Fruit fly (Drosophila melanogaster): ENCODE results near the gene zen2.

Gene zen2

DNA sequence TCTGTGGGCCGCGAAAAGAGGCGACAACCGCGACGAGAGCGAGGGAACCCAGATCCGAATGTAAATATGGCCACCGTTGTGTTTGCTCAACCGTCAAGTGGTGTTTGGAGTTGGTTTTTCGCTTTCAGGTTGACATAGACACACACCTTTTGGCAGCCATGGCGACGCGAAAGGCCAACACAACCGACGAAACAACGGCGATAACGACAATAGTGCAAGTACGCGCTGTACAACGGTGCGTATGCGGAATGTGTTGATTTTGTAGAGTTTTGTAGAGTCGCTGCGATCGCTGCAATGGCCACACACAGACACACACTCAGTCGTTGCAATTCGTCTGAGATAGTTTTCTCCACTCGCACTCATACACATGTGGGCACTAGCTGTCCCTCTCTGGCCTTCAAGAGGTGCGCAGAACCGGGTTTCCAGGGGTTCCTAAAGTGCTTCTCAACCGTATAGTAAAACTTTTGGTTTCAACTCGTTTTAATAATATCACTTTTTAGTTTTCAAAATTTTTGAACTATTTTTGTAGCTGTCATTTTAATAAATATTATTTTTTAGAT is 2.5 kb downstream of the zen2 start:
- TF ChIP-seq Vsx2 (GFP tag; optimal IDR thresholded peaks at IDR 0.05; ENCODE audit: partially characterized antibody), result no peak
- no peak for TF ChIP-seq foxo (GFP tag; optimal IDR thresholded peaks at IDR 0.05)
- TF ChIP-seq psq (GFP tag; optimal IDR thresholded peaks at IDR 0.05), result no peak
- TF ChIP-seq CG9705 (GFP tag; optimal IDR thresholded peaks at IDR 0.05), result no peak
- no peak for TF ChIP-seq pan (optimal IDR thresholded peaks at IDR 0.05)
- TF ChIP-seq Dfd (GFP tag; optimal IDR thresholded peaks at IDR 0.05), result no peak

DNA sequence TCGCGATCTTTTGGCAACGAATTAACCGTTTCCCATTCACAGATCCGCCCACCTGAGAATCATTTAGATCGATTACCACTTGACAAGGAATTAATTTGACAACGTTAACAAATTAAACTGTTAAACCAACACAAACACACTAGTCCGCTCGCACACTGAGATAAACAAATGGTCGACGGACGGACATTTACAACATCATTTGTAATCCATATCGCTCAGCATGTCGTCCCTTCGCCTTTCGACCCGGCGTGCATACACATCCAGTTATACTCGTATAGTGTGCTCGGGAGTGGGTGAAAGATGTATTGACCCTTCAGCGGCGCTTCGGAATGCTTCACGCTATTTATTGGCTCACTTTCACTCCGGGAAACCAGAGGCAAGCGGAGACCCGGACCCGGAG is 8.2 kb downstream of the zen2 start:
- TF ChIP-seq GATAd (GFP tag; optimal IDR thresholded peaks at IDR 0.05) (no peak), psq (GFP tag; optimal IDR thresholded peaks at IDR 0.05) (no peak), Dfd (GFP tag; optimal IDR thresholded peaks at IDR 0.05) (no peak), Abd-B (GFP tag; optimal IDR thresholded peaks at IDR 0.05) (no peak), Rel (GFP tag; optimal IDR thresholded peaks at IDR 0.05) (no peak), Rel (tag; optimal IDR thresholded peaks at IDR 0.05) (no peak), CG9705 (GFP tag; optimal IDR thresholded peaks at IDR 0.05) (no peak), lola (GFP tag; optimal IDR thresholded peaks at IDR 0.05) (no peak), CG32264 (GFP tag; optimal IDR thresholded peaks at IDR 0.05) (no peak), Hnf4 (GFP tag; optimal IDR thresholded peaks at IDR 0.05) (no peak), N (GFP tag; optimal IDR thresholded peaks at IDR 0.05) (no peak), ey (GFP tag; optimal IDR thresholded peaks at IDR 0.05) (no peak), brk (GFP tag; optimal IDR thresholded peaks at IDR 0.05) (no peak)

DNA sequence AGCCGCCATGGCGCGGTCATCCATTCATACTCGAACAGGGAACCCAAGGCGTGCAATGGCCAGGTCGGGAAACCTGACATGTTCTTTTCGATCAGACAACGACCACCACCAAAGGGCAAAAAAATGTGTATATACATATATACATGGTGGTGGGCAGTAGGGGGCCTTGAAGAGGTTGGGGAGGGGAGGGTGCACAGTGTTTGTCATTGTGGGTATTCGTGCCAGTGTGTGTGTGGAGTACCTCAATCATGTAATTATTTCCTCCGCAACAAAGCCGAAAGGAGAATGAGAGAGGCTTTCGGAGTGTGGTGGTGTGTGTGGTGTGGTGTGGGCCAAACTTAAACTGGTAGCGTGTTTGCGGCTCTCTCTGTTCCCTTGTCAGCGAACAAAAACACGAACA is 17.8 kb downstream of the zen2 start:
- TF ChIP-seq dl (GFP tag; optimal IDR thresholded peaks at IDR 0.05; ENCODE audit: insufficient read depth in 1 of 2, partially characterized antibody in 2 of 2), result no peak
- TF ChIP-seq fru (GFP tag; optimal IDR thresholded peaks at IDR 0.05), result no peak
- no peak for TF ChIP-seq CrebA (GFP tag; optimal IDR thresholded peaks at IDR 0.05; ENCODE audit: borderline replicate concordance)
- TF ChIP-seq Hr78 (GFP tag; optimal IDR thresholded peaks at IDR 0.05), result no peak
- no peak for TF ChIP-seq woc (GFP tag; optimal IDR thresholded peaks at IDR 0.05)
- no peak for TF ChIP-seq pan (optimal IDR thresholded peaks at IDR 0.05)
- no peak for TF ChIP-seq Rel (GFP tag; optimal IDR thresholded peaks at IDR 0.05)
- TF ChIP-seq Rel (tag; optimal IDR thresholded peaks at IDR 0.05), result no peak
- no peak for TF ChIP-seq h (GFP tag; optimal IDR thresholded peaks at IDR 0.05)
- TF ChIP-seq usp (GFP tag; optimal IDR thresholded peaks at IDR 0.05), result no peak
- TF ChIP-seq dmrt93B (GFP tag; optimal IDR thresholded peaks at IDR 0.05), result no peak
- no peak for TF ChIP-seq brk (GFP tag; optimal IDR thresholded peaks at IDR 0.05)
- no peak for TF ChIP-seq foxo (GFP tag; optimal IDR thresholded peaks at IDR 0.05)
- no peak for TF ChIP-seq Sp1 (GFP tag; optimal IDR thresholded peaks at IDR 0.05)
- TF ChIP-seq OdsH (GFP tag; optimal IDR thresholded peaks at IDR 0.05), result no peak
- no peak for TF ChIP-seq Dfd (GFP tag; optimal IDR thresholded peaks at IDR 0.05)
- no peak for TF ChIP-seq Hnf4 (GFP tag; optimal IDR thresholded peaks at IDR 0.05)
- no peak for TF ChIP-seq sv (GFP tag; optimal IDR thresholded peaks at IDR 0.05)
- no peak for TF ChIP-seq CG32264 (GFP tag; optimal IDR thresholded peaks at IDR 0.05)
- no peak for TF ChIP-seq jim (GFP tag; optimal IDR thresholded peaks at IDR 0.05)

DNA sequence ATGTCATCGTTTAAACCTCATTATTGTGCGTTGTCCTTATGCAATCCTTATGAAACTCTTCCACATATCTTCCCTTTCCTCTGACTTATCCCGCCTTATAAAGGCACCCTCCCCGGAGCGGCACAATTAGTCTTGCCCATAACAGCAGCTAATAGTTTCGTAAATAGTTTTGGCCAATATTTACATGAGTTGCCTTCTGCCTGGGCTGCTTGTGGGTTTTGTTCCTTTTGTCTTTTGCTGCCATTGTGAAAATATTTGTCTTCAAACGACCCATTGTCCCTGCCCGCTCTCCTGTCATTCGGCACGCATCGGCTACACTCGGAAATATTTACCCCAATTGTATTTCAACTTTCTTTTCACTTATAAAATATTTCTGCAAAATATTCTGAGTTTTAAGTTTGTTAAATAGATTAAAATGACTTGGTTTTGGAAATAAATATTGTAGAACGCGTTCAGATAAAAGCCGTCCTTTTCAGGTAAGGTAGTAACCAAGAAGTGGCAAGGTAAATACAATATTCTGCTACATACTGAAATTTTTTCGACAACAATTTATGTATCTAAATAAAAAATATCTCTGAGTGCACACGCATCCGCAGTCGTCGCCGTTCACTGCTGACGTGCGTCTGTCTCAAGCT is 20.3 kb downstream of the zen2 start:
- TF ChIP-seq Jra (GFP tag; optimal IDR thresholded peaks at IDR 0.05), result no peak
- no peak for TF ChIP-seq N (GFP tag; optimal IDR thresholded peaks at IDR 0.05)
- no peak for TF ChIP-seq CrebA (GFP tag; optimal IDR thresholded peaks at IDR 0.05; ENCODE audit: borderline replicate concordance)

DNA sequence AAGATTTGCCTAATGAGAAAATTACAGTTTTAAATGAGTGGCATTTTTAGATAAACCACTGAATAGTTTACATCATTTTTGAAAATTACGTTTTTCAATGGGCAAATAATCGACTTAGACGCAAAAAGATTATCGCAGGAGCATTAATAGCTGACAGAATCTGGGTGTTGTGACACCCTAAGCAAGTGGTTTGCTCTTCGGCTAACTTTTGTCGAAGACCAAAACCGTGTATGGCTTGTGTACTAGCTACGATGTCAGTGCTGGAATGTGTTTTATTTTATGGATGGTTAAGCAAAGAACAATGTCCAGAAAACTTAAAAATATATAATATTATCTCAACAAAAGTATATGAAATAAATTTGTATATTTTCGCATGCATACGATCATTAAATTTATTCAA is 35.1 kb downstream of the zen2 start:
- no peak for TF ChIP-seq pan (optimal IDR thresholded peaks at IDR 0.05)
- TF ChIP-seq dl (GFP tag; optimal IDR thresholded peaks at IDR 0.05; ENCODE audit: insufficient read depth in 1 of 2, partially characterized antibody in 2 of 2), result peak in 1 of 2 experiments; percentile 3
- peak; percentile 57 for TF ChIP-seq Dif (GFP tag; optimal IDR thresholded peaks at IDR 0.05; ENCODE audit: partially characterized antibody)
- no peak for TF ChIP-seq h (GFP tag; optimal IDR thresholded peaks at IDR 0.05)

Measured in whole organism, wandering third instar larva.